Fruit fly (Drosophila melanogaster) whole organism, embryonic: ENCODE data around the gene CG13062.

Experiments
- Aef1 ChIP-seq: fragments of 200-800 bp; sonication (Bioruptor generic); IDR thresholded peaks from 3 replicates; pipeline ENCODE4 v1.3.6; 2022; ENCODE audit warnings: missing biosample characterization, missing genetic modification characterization
- Atf-2 ChIP-seq: fragments of 200-800 bp; sonication (Bioruptor generic); optimal IDR thresholded peaks from 2 replicates; lab custom pipeline; 2016; ENCODE audit warnings: missing biosample characterization, missing genetic modification characterization
- Bteb2 ChIP-seq: fragments of 200-800 bp; sonication (Bioruptor generic); optimal IDR thresholded peaks from 2 replicates; lab custom pipeline; 2016; ENCODE audit warnings: missing biosample characterization, missing genetic modification characterization
- CG10543 ChIP-seq: fragments of 200-800 bp; sonication (Bioruptor generic); optimal IDR thresholded peaks from 3 replicates; lab custom pipeline; 2017; ENCODE audit warnings: missing biosample characterization, mild to moderate bottlenecking, missing genetic modification characterization, moderate library complexity
- CG11456 ChIP-seq: fragments of 200-800 bp; sonication (Bioruptor generic); IDR thresholded peaks from 3 replicates; pipeline ENCODE4 v1.3.6; 2022; ENCODE audit warnings: missing biosample characterization, missing genetic modification characterization
- CG12104 ChIP-seq: fragments of 200-800 bp; sonication (Bioruptor generic); optimal IDR thresholded peaks from 3 replicates; lab custom pipeline; 2016; ENCODE audit warnings: missing biosample characterization, missing genetic modification characterization
- CG12391 ChIP-seq: fragments of 200-800 bp; sonication (Bioruptor generic); optimal IDR thresholded peaks from 3 replicates; lab custom pipeline; 2018; ENCODE audit warnings: missing biosample characterization, mild to moderate bottlenecking, missing genetic modification characterization, moderate library complexity
- CG15601 ChIP-seq: fragments of 200-800 bp; sonication (Bioruptor generic); optimal IDR thresholded peaks from 3 replicates; lab custom pipeline; 2019; ENCODE audit warnings: missing biosample characterization, mild to moderate bottlenecking, missing genetic modification characterization, moderate library complexity
- CG16863 ChIP-seq: fragments of 200-800 bp; sonication (Bioruptor generic); optimal IDR thresholded peaks from 3 replicates; lab custom pipeline; 2016; ENCODE audit warnings: missing biosample characterization, missing genetic modification characterization
- CG18619 ChIP-seq: fragments of 200-800 bp; sonication (Bioruptor generic); optimal IDR thresholded peaks from 3 replicates; lab custom pipeline; 2017; ENCODE audit warnings: missing biosample characterization, mild to moderate bottlenecking, missing genetic modification characterization
- CG18764 ChIP-seq: fragments of 200-800 bp; sonication (Bioruptor generic); optimal IDR thresholded peaks from 3 replicates; lab custom pipeline; 2016; ENCODE audit warnings: missing biosample characterization, missing genetic modification characterization
- CG2129 ChIP-seq: fragments of 200-800 bp; sonication (Bioruptor generic); IDR thresholded peaks from 2 replicates; pipeline ENCODE4 v1.3.6; 2022; ENCODE audit warnings: missing biosample characterization, missing genetic modification characterization; ENCODE audit not compliant: partially characterized antibody
- CG2875 ChIP-seq: fragments of 200-800 bp; sonication (Bioruptor generic); optimal IDR thresholded peaks from 2 replicates; lab custom pipeline; 2017; ENCODE audit warnings: missing biosample characterization, mild to moderate bottlenecking, missing genetic modification characterization, missing genetic modification reagents
- CG3407 ChIP-seq: fragments of 200-800 bp; sonication (Bioruptor generic); optimal IDR thresholded peaks from 2 replicates; lab custom pipeline; 2018; ENCODE audit warnings: missing biosample characterization, mild to moderate bottlenecking, missing genetic modification characterization
- CG34224 ChIP-seq: fragments of 200-800 bp; sonication (Bioruptor generic); IDR thresholded peaks from 3 replicates; pipeline ENCODE4 v1.3.6; 2022; ENCODE audit warnings: missing biosample characterization, missing genetic modification characterization; ENCODE audit not compliant: partially characterized antibody
- CG34376 ChIP-seq: fragments of 200-800 bp; sonication (Bioruptor generic); optimal IDR thresholded peaks from 2 replicates; lab custom pipeline; 2018; ENCODE audit warnings: missing biosample characterization, mild to moderate bottlenecking, missing genetic modification characterization
- CG42726 ChIP-seq: fragments of 200-800 bp; sonication (Bioruptor generic); IDR thresholded peaks from 2 replicates; pipeline ENCODE4 v1.3.6; 2022; ENCODE audit warnings: missing biosample characterization, missing genetic modification characterization; ENCODE audit not compliant: partially characterized antibody
- CG4730 ChIP-seq: fragments of 200-800 bp; sonication (Bioruptor generic); IDR thresholded peaks from 2 replicates; pipeline ENCODE4 v1.3.6; 2022; ENCODE audit warnings: missing biosample characterization, missing genetic modification characterization
- CG8281 ChIP-seq: fragments of 200-800 bp; sonication (Bioruptor generic); optimal IDR thresholded peaks from 2 replicates; lab custom pipeline; 2018; ENCODE audit warnings: missing biosample characterization, mild to moderate bottlenecking, missing genetic modification characterization, moderate library complexity
- CG8924 ChIP-seq: fragments of 200-800 bp; optimal IDR thresholded peaks from 3 replicates; lab custom pipeline; 2019; ENCODE audit warnings: missing biosample characterization, mild to moderate bottlenecking, missing genetic modification characterization, moderate library complexity
- CG9609 ChIP-seq: fragments of 200-800 bp; sonication (Bioruptor generic); optimal IDR thresholded peaks from 3 replicates; lab custom pipeline; 2016; ENCODE audit warnings: missing biosample characterization, missing genetic modification characterization
- CG9817 ChIP-seq: fragments of 200-800 bp; sonication (Bioruptor generic); optimal IDR thresholded peaks from 2 replicates; lab custom pipeline; 2018; ENCODE audit warnings: missing biosample characterization, mild to moderate bottlenecking, missing genetic modification characterization, moderate library complexity
- CG9932 ChIP-seq: fragments of 200-800 bp; sonication (Bioruptor generic); IDR thresholded peaks from 2 replicates; pipeline ENCODE4 v1.3.6; 2022; ENCODE audit warnings: missing biosample characterization, missing genetic modification characterization
- Camta ChIP-seq: fragments of 200-800 bp; sonication (Bioruptor generic); optimal IDR thresholded peaks from 2 replicates; lab custom pipeline; 2016; ENCODE audit warnings: missing biosample characterization, missing genetic modification characterization
- Dref ChIP-seq: fragments of 200-800 bp; sonication (Bioruptor generic); IDR thresholded peaks from 2 replicates; pipeline ENCODE4 v1.3.6; 2022; ENCODE audit warnings: missing biosample characterization, missing genetic modification characterization
- Fer2 ChIP-seq: fragments of 200-800 bp; sonication (Bioruptor generic); optimal IDR thresholded peaks from 2 replicates; lab custom pipeline; 2018; ENCODE audit warnings: missing biosample characterization, mild to moderate bottlenecking, missing genetic modification characterization, moderate library complexity
- Hey ChIP-seq: fragments of 200-800 bp; sonication (Bioruptor generic); optimal IDR thresholded peaks from 3 replicates; lab custom pipeline; 2018; ENCODE audit warnings: missing biosample characterization, mild to moderate bottlenecking, missing genetic modification characterization
- Max ChIP-seq: fragments of 200-800 bp; sonication (Bioruptor generic); optimal IDR thresholded peaks from 2 replicates; lab custom pipeline; 2016; ENCODE audit warnings: missing biosample characterization, mild to moderate bottlenecking, missing genetic modification characterization
- Med ChIP-seq: fragments of 200-800 bp; sonication (Bioruptor generic); peaks from one replicate; lab custom pipeline; 2016; ENCODE audit warnings: missing biosample characterization, missing genetic modification characterization, mild to moderate bottlenecking, inconsistent platforms, moderate library complexity
- Meics ChIP-seq: fragments of 200-800 bp; sonication (Bioruptor generic); optimal IDR thresholded peaks from 2 replicates; lab custom pipeline; 2017; ENCODE audit warnings: missing biosample characterization, mild to moderate bottlenecking, missing genetic modification characterization
- Neu2 ChIP-seq: fragments of 200-800 bp; sonication (Bioruptor generic); optimal IDR thresholded peaks from 3 replicates; lab custom pipeline; 2016; ENCODE audit warnings: missing biosample characterization, missing genetic modification characterization, borderline replicate concordance
- Sin3A ChIP-seq: fragments of >200 bp; optimal IDR thresholded peaks from 2 replicates; lab custom pipeline; 2018
- ac ChIP-seq: fragments of 200-800 bp; sonication (Bioruptor generic); optimal IDR thresholded peaks from 3 replicates; lab custom pipeline; 2017; ENCODE audit warnings: missing biosample characterization, mild to moderate bottlenecking, missing genetic modification characterization
- ato ChIP-seq: fragments of 200-800 bp; sonication (Bioruptor generic); IDR thresholded peaks from 2 replicates; pipeline ENCODE4 v1.3.6; 2022; ENCODE audit warnings: missing biosample characterization, missing genetic modification characterization; ENCODE audit not compliant: partially characterized antibody
- disco-r ChIP-seq: fragments of 200-800 bp; sonication (Bioruptor generic); optimal IDR thresholded peaks from 2 replicates; lab custom pipeline; 2016; ENCODE audit warnings: missing biosample characterization, missing genetic modification characterization
- dm ChIP-seq: fragments of 200-800 bp; sonication (Bioruptor generic); optimal IDR thresholded peaks from 3 replicates; lab custom pipeline; 2016; ENCODE audit warnings: missing biosample characterization, missing genetic modification characterization
- dmrt11E ChIP-seq: fragments of 200-800 bp; sonication (Bioruptor generic); optimal IDR thresholded peaks from 3 replicates; lab custom pipeline; 2018; ENCODE audit warnings: missing biosample characterization, mild to moderate bottlenecking, missing genetic modification characterization, moderate library complexity
- dpn ChIP-seq, 2 experiments: fragments of 200-800 bp; sonication (Bioruptor generic); optimal IDR thresholded peaks; 3 replicates each; lab custom pipeline; 2016; ENCODE audit warnings: missing biosample characterization in 2 of 2, missing genetic modification characterization in 2 of 2
- en ChIP-seq: fragments of 200-800 bp; sonication (Bioruptor generic); optimal IDR thresholded peaks from 2 replicates; lab custom pipeline; 2016; ENCODE audit warnings: missing biosample characterization, missing genetic modification characterization
- ftz-f1 ChIP-seq: fragments of 200-800 bp; sonication (Bioruptor generic); optimal IDR thresholded peaks from 2 replicates; lab custom pipeline; 2016; ENCODE audit warnings: missing biosample characterization, missing genetic modification characterization
- h ChIP-seq: fragments of >200 bp; optimal IDR thresholded peaks from 2 replicates; lab custom pipeline; 2017
- jigr1 ChIP-seq: fragments of 200-800 bp; sonication (Bioruptor generic); IDR thresholded peaks from 3 replicates; pipeline ENCODE4 v1.3.6; 2022; ENCODE audit warnings: missing biosample characterization, missing genetic modification characterization
- jumu ChIP-seq: fragments of 200-800 bp; sonication (Bioruptor generic); optimal IDR thresholded peaks from 3 replicates; lab custom pipeline; 2016; ENCODE audit warnings: missing biosample characterization, missing genetic modification characterization
- nerfin-1 ChIP-seq: fragments of 200-800 bp; sonication (Bioruptor generic); optimal IDR thresholded peaks from 3 replicates; lab custom pipeline; 2019; ENCODE audit warnings: missing biosample characterization, mild to moderate bottlenecking, missing genetic modification characterization, moderate library complexity
- nom ChIP-seq: fragments of 200-800 bp; sonication (Bioruptor generic); optimal IDR thresholded peaks from 2 replicates; lab custom pipeline; 2017; ENCODE audit warnings: missing biosample characterization, missing genetic modification characterization, mild to moderate bottlenecking, moderate library complexity, missing genetic modification reagents
- org-1 ChIP-seq: fragments of 200-800 bp; sonication (Bioruptor generic); optimal IDR thresholded peaks from 2 replicates; lab custom pipeline; 2017; ENCODE audit warnings: missing biosample characterization, missing genetic modification characterization
- repo ChIP-seq: fragments of 200-800 bp; sonication (Bioruptor generic); optimal IDR thresholded peaks from 2 replicates; lab custom pipeline; 2016; ENCODE audit warnings: missing biosample characterization, missing genetic modification characterization
- sr ChIP-seq: fragments of 200-800 bp; sonication (Bioruptor generic); IDR thresholded peaks from 3 replicates; pipeline ENCODE4 v1.3.6; 2022; ENCODE audit warnings: missing biosample characterization, missing genetic modification characterization
- tap ChIP-seq: fragments of 200-800 bp; optimal IDR thresholded peaks from 3 replicates; lab custom pipeline; 2019; ENCODE audit warnings: missing biosample characterization, mild to moderate bottlenecking, missing genetic modification characterization, moderate library complexity
- tx ChIP-seq: fragments of 200-800 bp; sonication (Bioruptor generic); optimal IDR thresholded peaks from 2 replicates; lab custom pipeline; 2016; ENCODE audit warnings: missing biosample characterization, missing genetic modification characterization
- wdn ChIP-seq: fragments of 200-800 bp; sonication (Bioruptor generic); IDR thresholded peaks from 2 replicates; pipeline ENCODE4 v1.3.6; 2022; ENCODE audit warnings: missing biosample characterization, missing genetic modification characterization

CG13062 gene

DNA sequence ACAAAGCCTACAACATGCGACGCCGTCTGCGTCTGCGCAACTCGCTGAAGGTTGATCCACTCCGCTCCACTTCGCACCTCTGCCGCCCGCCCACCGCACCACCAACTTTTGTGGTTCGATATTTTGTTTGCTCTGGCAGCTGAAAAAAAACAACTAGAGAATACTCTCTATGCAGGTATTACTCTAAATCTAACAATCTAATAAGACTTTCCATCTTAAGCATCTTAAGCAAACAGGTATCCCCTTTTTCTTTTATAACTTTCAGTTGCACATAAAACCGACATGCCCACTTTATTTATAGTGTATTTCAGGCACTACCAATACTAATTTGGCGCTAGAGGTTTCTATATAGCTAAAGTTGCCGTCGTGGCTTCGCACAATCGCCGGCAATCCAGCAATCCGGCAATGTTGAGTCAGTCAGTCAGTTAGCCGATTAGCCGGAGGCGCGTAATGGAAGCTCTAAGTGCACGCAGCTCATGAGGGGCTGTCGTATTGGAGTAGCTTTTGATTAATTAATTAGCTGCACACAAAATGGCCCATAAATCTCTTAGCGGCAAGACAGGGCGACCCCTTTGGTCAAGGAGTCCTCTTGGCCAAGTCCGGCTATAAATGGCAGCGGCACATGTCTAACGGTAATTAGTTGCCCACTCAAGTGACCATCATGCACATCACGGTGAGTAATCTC lies 14.3 kb downstream of the CG13062 start, which contains the start of gene CG13058 (continued):
- peak; percentile 3 for TF ChIP-seq CG34376 (GFP tag; lab: Kevin White, UChicago)
- no peak for TF ChIP-seq Sin3A (lab: Kevin White, UChicago)
- no peak for TF ChIP-seq ac (GFP tag; lab: Kevin White, UChicago)
- no peak for TF ChIP-seq Hey (tag; lab: Kevin White, UChicago)
- peak; percentile 61 for TF ChIP-seq CG9609 (GFP tag; lab: Kevin White, UChicago)
- TF ChIP-seq CG3407: no peak
- no peak for TF ChIP-seq jigr1
- TF ChIP-seq tap (tag; lab: Kevin White, UChicago): peak; percentile 59
- TF ChIP-seq Bteb2 (GFP tag; lab: Kevin White, UChicago): peak; percentile 42
- no peak for TF ChIP-seq CG2129 (GFP tag; lab: Robert Waterston, UW)
- TF ChIP-seq nerfin-1 (tag; lab: Kevin White, UChicago): no peak
- no peak for TF ChIP-seq CG15601 (tag; lab: Kevin White, UChicago)
- TF ChIP-seq CG12391 (tag; lab: Kevin White, UChicago): no peak
- peak; percentile 64 for TF ChIP-seq Aef1 (GFP tag; lab: Robert Waterston, UW)
- no peak for TF ChIP-seq Dref (GFP tag; lab: Robert Waterston, UW)
- TF ChIP-seq CG18764 (GFP tag; lab: Kevin White, UChicago): peak; percentile 27
- peak; percentile 61 for TF ChIP-seq Meics (GFP tag; lab: Kevin White, UChicago)
- no peak for TF ChIP-seq CG42726 (GFP tag; lab: Robert Waterston, UW)
- no peak; the same call in 1 of the 2 replicates for TF ChIP-seq CG4730 (GFP tag; lab: Robert Waterston, UW)
- no peak for TF ChIP-seq ftz-f1 (GFP tag; lab: Kevin White, UChicago)
- TF ChIP-seq org-1: peak; percentile 50
- TF ChIP-seq ato (GFP tag; lab: Robert Waterston, UW): no peak
- peak; percentile 79 for TF ChIP-seq CG8281
- TF ChIP-seq CG18619 (GFP tag; lab: Kevin White, UChicago): peak; percentile 61
- no peak for TF ChIP-seq repo (GFP tag; lab: Kevin White, UChicago)
- peak; percentile 72 for TF ChIP-seq tx (GFP tag; lab: Kevin White, UChicago)
- TF ChIP-seq sr (GFP tag; lab: Robert Waterston, UW): no peak
- TF ChIP-seq CG8924 (tag; lab: Kevin White, UChicago): peak; percentile 70
- TF ChIP-seq CG12104 (GFP tag; lab: Kevin White, UChicago): no peak
- no peak for TF ChIP-seq CG11456 (GFP tag; lab: Robert Waterston, UW)
- peak; percentile 13 for TF ChIP-seq disco-r (GFP tag; lab: Kevin White, UChicago)
- no peak for TF ChIP-seq Neu2 (GFP tag; lab: Kevin White, UChicago)
- TF ChIP-seq nom: no peak
- TF ChIP-seq jumu (GFP tag; lab: Kevin White, UChicago): no peak
- TF ChIP-seq CG9817 (tag; lab: Kevin White, UChicago): peak; percentile 71
- peak; percentile 18 for TF ChIP-seq Max
- TF ChIP-seq Med (GFP tag; lab: Kevin White, UChicago): peak; percentile 54
- TF ChIP-seq wdn: 0 out of 2 replicates have a peak, but pooled peaks have one; percentile 60
- peak; percentile 31 for TF ChIP-seq CG10543 (GFP tag; lab: Kevin White, UChicago)
- no peak for TF ChIP-seq Camta
- TF ChIP-seq Atf-2 (GFP tag; lab: Kevin White, UChicago): peak; percentile 4
- TF ChIP-seq en (GFP tag; lab: Kevin White, UChicago): no peak
- peak in 1 of 2 experiments; percentile 48 for TF ChIP-seq dpn (GFP tag; optimal IDR thresholded peaks at IDR 0.05; lab: Kevin White, UChicago)
- TF ChIP-seq CG2875 (GFP tag; lab: Kevin White, UChicago): no peak
- no peak for TF ChIP-seq h (lab: Kevin White, UChicago)
- no peak for TF ChIP-seq CG34224 (GFP tag; lab: Robert Waterston, UW)
- TF ChIP-seq dmrt11E (tag; lab: Kevin White, UChicago): no peak
- TF ChIP-seq dm (GFP tag; lab: Kevin White, UChicago): peak; percentile 45
- TF ChIP-seq CG9932 (GFP tag; lab: Robert Waterston, UW): peak; percentile 77
- peak; percentile 70 for TF ChIP-seq CG16863 (GFP tag; lab: Kevin White, UChicago)
- no peak for TF ChIP-seq Fer2 (tag; lab: Kevin White, UChicago)
